Fruit fly (Drosophila melanogaster) whole organism, pupa: ENCODE results near the gene CG9636.

ENCODE experiments used
- CG13204 ChIP-seq: fragments of 200-800 bp; sonication (Bioruptor generic); optimal IDR thresholded peaks from 2 replicates; lab custom pipeline; 2018; ENCODE audit warnings: missing biosample characterization, mild to moderate bottlenecking, missing genetic modification characterization, moderate library complexity
- CG14655 ChIP-seq: fragments of 200-800 bp; sonication (Bioruptor generic); optimal IDR thresholded peaks from 3 replicates; lab custom pipeline; 2017; ENCODE audit warnings: mild to moderate bottlenecking, missing biosample characterization, missing genetic modification reagents, missing genetic modification characterization
- CG17806 ChIP-seq: fragments of 200-800 bp; sonication (Bioruptor generic); optimal IDR thresholded peaks from 2 replicates; lab custom pipeline; 2018; ENCODE audit warnings: missing biosample characterization, mild to moderate bottlenecking, missing genetic modification characterization, moderate library complexity
- CG32121 ChIP-seq: fragments of 200-800 bp; sonication (Bioruptor generic); IDR thresholded peaks from 2 replicates; pipeline ENCODE4 v1.3.6; 2022; ENCODE audit warnings: missing biosample characterization, missing genetic modification characterization
- EcR ChIP-seq: fragments of 200-800 bp; sonication (Bioruptor generic); optimal IDR thresholded peaks from 3 replicates; lab custom pipeline; 2019; ENCODE audit warnings: missing biosample characterization, missing genetic modification characterization, mild to moderate bottlenecking, moderate library complexity, missing genetic modification reagents
- Ets98B ChIP-seq: fragments of 200-800 bp; sonication (Bioruptor generic); IDR thresholded peaks from 2 replicates; pipeline ENCODE4 v1.3.6; 2022; ENCODE audit warnings: missing biosample characterization, missing genetic modification characterization
- Pif1A ChIP-seq: fragments of 200-800 bp; sonication (Bioruptor generic); optimal IDR thresholded peaks from 3 replicates; lab custom pipeline; 2016; ENCODE audit warnings: missing biosample characterization, missing genetic modification characterization
- Pif1B ChIP-seq: fragments of 200-800 bp; sonication (Bioruptor generic); optimal IDR thresholded peaks from 3 replicates; lab custom pipeline; 2016; ENCODE audit warnings: missing biosample characterization, missing genetic modification characterization
- rn ChIP-seq: fragments of 200-800 bp; sonication (Bioruptor generic); IDR thresholded peaks from 2 replicates; pipeline ENCODE4 v1.3.6; 2022; ENCODE audit warnings: missing biosample characterization, missing genetic modification characterization

DNA sequence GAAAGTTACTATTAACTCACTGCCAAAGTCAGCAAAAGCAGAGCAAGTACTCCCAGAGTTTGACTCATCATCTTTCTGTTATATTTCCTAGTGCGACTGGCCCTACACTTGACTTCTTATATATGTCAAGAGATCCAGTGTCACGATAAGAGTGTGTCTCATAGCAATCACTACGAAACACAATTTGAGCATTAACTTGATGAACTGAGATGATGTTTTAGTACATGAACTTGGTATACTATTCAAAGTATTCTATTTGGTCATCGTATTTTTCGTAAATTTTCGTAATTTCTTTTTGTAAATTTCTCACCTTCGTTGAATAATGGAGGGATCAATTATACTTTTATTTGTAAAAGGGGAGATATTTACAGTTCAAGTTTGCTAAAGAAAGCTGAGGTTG lies 46.9 kb upstream of the CG9636 start, which contains the start of gene CG11672:
- TF ChIP-seq CG13204 (no peak), CG17806 (tag; lab: Kevin White, UChicago) (no peak), CG32121 (GFP tag; lab: Robert Waterston, UW) (no peak), EcR (GFP tag; lab: Kevin White, UChicago) (no peak), CG14655 (no peak), Ets98B (GFP tag; lab: Robert Waterston, UW) (no peak), Pif1B (GFP tag; lab: Kevin White, UChicago) (no peak), Pif1A (GFP tag; lab: Kevin White, UChicago) (no peak), rn (GFP tag; lab: Robert Waterston, UW) (no peak)
